Worm (Caenorhabditis elegans) whole organism, L4 larva: ENCODE data around the gene sra-6.
A peak's percentile ranks its signal among the peaks of the same experiment; 100 is the strongest.

Source experiments
- D1046.2 ChIP-seq: fragments of 200-800 bp; sonication (Bioruptor generic); IDR thresholded peaks from 2 replicates; pipeline ENCODE4 v1.3.6; 2022; ENCODE audit warnings: missing genetic modification characterization, missing compliant biosample characterization
- F26F4.8 ChIP-seq: fragments of 200-800 bp; sonication (Bioruptor generic); conservative IDR thresholded peaks from 2 replicates; pipeline ENCODE4 v1.3.6; 2022; ENCODE audit warnings: missing genetic modification characterization, missing compliant biosample characterization
- F37D6.2 ChIP-seq: sonication (generic microtip); optimal IDR thresholded peaks from 2 replicates; lab custom pipeline; 2016; ENCODE audit warnings: mild to moderate bottlenecking, missing genetic modification characterization, missing compliant biosample characterization
- Y105C5A.15 ChIP-seq: fragments of 200-800 bp; sonication (Bioruptor generic); IDR thresholded peaks from 2 replicates; pipeline ENCODE4 v1.3.6; 2022; ENCODE audit warnings: missing genetic modification characterization, missing compliant biosample characterization
- Y48G9A.11 ChIP-seq: fragments of 200-800 bp; sonication (Bioruptor generic); IDR thresholded peaks from 2 replicates; pipeline ENCODE4 v1.3.6; 2022; ENCODE audit warnings: missing genetic modification reagents, missing genetic modification characterization, missing compliant biosample characterization
- aha-1 ChIP-seq: fragments of 150-350 bp; peaks from one replicate; lab custom pipeline; 2014; ENCODE audit warnings: missing biosample characterization, missing genetic modification characterization
- aly-2 ChIP-seq: sonication (generic microtip); optimal IDR thresholded peaks from 2 replicates; lab custom pipeline; 2018; ENCODE audit warnings: missing biosample characterization, missing genetic modification characterization
- ama-1 ChIP-seq: fragments of 150-350 bp; optimal IDR thresholded peaks from 2 replicates; lab custom pipeline; 2014; ENCODE audit warnings: inconsistent platforms, mixed read lengths
- attf-4 ChIP-seq: sonication (generic microtip); optimal IDR thresholded peaks from 3 replicates; lab custom pipeline; 2017; ENCODE audit warnings: missing biosample characterization, missing genetic modification characterization
- ceh-44 ChIP-seq: fragments of 200-800 bp; sonication (Bioruptor generic); IDR thresholded peaks from 2 replicates; pipeline ENCODE4 v1.3.6; 2022; ENCODE audit warnings: missing genetic modification reagents, missing genetic modification characterization, missing compliant biosample characterization
- ceh-82 ChIP-seq: sonication (generic microtip); optimal IDR thresholded peaks from 2 replicates; lab custom pipeline; 2017; ENCODE audit warnings: missing biosample characterization, missing genetic modification characterization
- cey-2 ChIP-seq: sonication (generic microtip); optimal IDR thresholded peaks from 3 replicates; lab custom pipeline; 2017; ENCODE audit warnings: missing genetic modification characterization, mild to moderate bottlenecking, missing compliant biosample characterization, antibody characterized with exemption, borderline replicate concordance; ENCODE audit not compliant: insufficient read depth
- daf-12 ChIP-seq: fragments of 150-350 bp; optimal IDR thresholded peaks from 2 replicates; lab custom pipeline; 2014; ENCODE audit warnings: missing biosample characterization, missing genetic modification reagents, missing genetic modification characterization
- daf-16 ChIP-seq, 3 experiments: sonication (generic microtip); optimal IDR thresholded peaks; 2 replicates each; lab custom pipeline; 2016 to 2017; ENCODE audit warnings: missing genetic modification characterization in 3 of 3, missing genetic modification reagents in 3 of 3, mild to moderate bottlenecking in 2 of 3, missing compliant biosample characterization in 2 of 3, missing biosample characterization in 1 of 3, moderate library complexity in 1 of 3
- daf-19 ChIP-seq: fragments of 200-800 bp; sonication (Bioruptor generic); conservative IDR thresholded peaks from 2 replicates; pipeline ENCODE4 v1.3.6; 2022; ENCODE audit warnings: missing genetic modification characterization, missing compliant biosample characterization
- daf-8 ChIP-seq: fragments of 200-800 bp; sonication (Bioruptor generic); IDR thresholded peaks from 2 replicates; pipeline ENCODE4 v1.3.6; 2022; ENCODE audit warnings: missing genetic modification characterization, missing compliant biosample characterization
- dmd-9 ChIP-seq: fragments of 200-800 bp; sonication (Bioruptor generic); IDR thresholded peaks from 2 replicates; pipeline ENCODE4 v1.3.6; 2022; ENCODE audit warnings: missing genetic modification reagents, missing genetic modification characterization, missing compliant biosample characterization
- duxl-1 ChIP-seq: sonication (generic microtip); optimal IDR thresholded peaks from 2 replicates; lab custom pipeline; 2016; ENCODE audit warnings: mild to moderate bottlenecking, missing genetic modification characterization, moderate library complexity, missing compliant biosample characterization; ENCODE audit not compliant: poor library complexity
- gei-8 ChIP-seq: fragments of 200-800 bp; sonication (Bioruptor generic); optimal IDR thresholded peaks from 2 replicates; lab custom pipeline; 2018; ENCODE audit warnings: mild to moderate bottlenecking, missing genetic modification characterization, missing compliant biosample characterization
- hif-1 ChIP-seq, 2 experiments: sonication (generic microtip); optimal IDR thresholded peaks; 2 replicates each; lab custom pipeline; 2016 to 2017; ENCODE audit warnings: missing compliant biosample characterization in 2 of 2, missing genetic modification characterization in 2 of 2, missing genetic modification reagents in 2 of 2, missing genotype in 2 of 2, mild to moderate bottlenecking in 1 of 2
- hlh-11 ChIP-seq: fragments of 200-800 bp; sonication (Bioruptor generic); optimal IDR thresholded peaks from 2 replicates; lab custom pipeline; 2018; ENCODE audit warnings: mild to moderate bottlenecking, missing genetic modification characterization, missing compliant biosample characterization
- hmg-1.1 ChIP-seq: fragments of 200-800 bp; sonication (Bioruptor generic); IDR thresholded peaks from 2 replicates; pipeline ENCODE4 v1.3.6; 2022; ENCODE audit warnings: missing genetic modification reagents, missing genetic modification characterization, missing compliant biosample characterization
- jun-1 ChIP-seq: fragments of 150-350 bp; optimal IDR thresholded peaks from 2 replicates; lab custom pipeline; 2014; ENCODE audit warnings: missing biosample characterization, missing genetic modification reagents, missing genetic modification characterization
- lim-7 ChIP-seq: fragments of 200-800 bp; sonication (Bioruptor generic); IDR thresholded peaks from 2 replicates; pipeline ENCODE4 v1.3.6; 2022; ENCODE audit warnings: missing genetic modification characterization, missing compliant biosample characterization
- lin-29 ChIP-seq: fragments of 200-800 bp; sonication (Bioruptor generic); IDR thresholded peaks from 2 replicates; pipeline ENCODE4 v1.3.6; 2022; ENCODE audit warnings: missing genetic modification reagents, missing genetic modification characterization, missing compliant biosample characterization
- mdl-1 ChIP-seq, 2 experiments: fragments of 150-350 bp in 1 of 2; sonication (generic microtip) in 1 of 2; optimal IDR thresholded peaks; 2 replicates each; lab custom pipeline; 2014 to 2017; ENCODE audit warnings: missing biosample characterization in 2 of 2, missing genetic modification characterization in 2 of 2
- mxl-2 ChIP-seq: fragments of 200-800 bp; sonication (Bioruptor generic); conservative IDR thresholded peaks from 2 replicates; pipeline ENCODE4 v1.3.6; 2022; ENCODE audit warnings: missing genetic modification reagents, missing genetic modification characterization, missing compliant biosample characterization
- nhr-102 ChIP-seq: sonication (generic microtip); optimal IDR thresholded peaks from 2 replicates; lab custom pipeline; 2016; ENCODE audit warnings: mild to moderate bottlenecking, missing genetic modification characterization, moderate library complexity, missing compliant biosample characterization
- nhr-111 ChIP-seq: fragments of 200-800 bp; sonication (Bioruptor generic); optimal IDR thresholded peaks from 2 replicates; lab custom pipeline; 2018; ENCODE audit warnings: mild to moderate bottlenecking, missing genetic modification characterization, missing compliant biosample characterization
- nhr-237 ChIP-seq: sonication (generic microtip); optimal IDR thresholded peaks from 2 replicates; lab custom pipeline; 2017; ENCODE audit warnings: missing biosample characterization, missing genetic modification characterization
- nhr-25 ChIP-seq: sonication (generic microtip); optimal IDR thresholded peaks from 2 replicates; lab custom pipeline; 2017; ENCODE audit warnings: missing genetic modification characterization, mild to moderate bottlenecking, missing compliant biosample characterization, antibody characterized with exemption, moderate library complexity, borderline replicate concordance; ENCODE audit not compliant: insufficient read depth
- nhr-28 ChIP-seq: fragments of 150-350 bp; optimal IDR thresholded peaks from 2 replicates; lab custom pipeline; 2014; ENCODE audit warnings: missing biosample characterization, missing genetic modification characterization
- nhr-48 ChIP-seq: sonication (generic microtip); optimal IDR thresholded peaks from 2 replicates; lab custom pipeline; 2016; ENCODE audit warnings: mild to moderate bottlenecking, missing genetic modification characterization, missing compliant biosample characterization
- nhr-76 ChIP-seq: fragments of 150-350 bp; optimal IDR thresholded peaks from 2 replicates; lab custom pipeline; 2014; ENCODE audit warnings: missing biosample characterization, missing genetic modification characterization
- nhr-77 ChIP-seq: fragments of 150-350 bp; optimal IDR thresholded peaks from 2 replicates; lab custom pipeline; 2014; ENCODE audit warnings: missing biosample characterization, missing genetic modification characterization
- php-3 ChIP-seq: fragments of 200-800 bp; sonication (Bioruptor generic); IDR thresholded peaks from 2 replicates; pipeline ENCODE4 v1.3.6; 2022; ENCODE audit warnings: missing genetic modification reagents, missing genetic modification characterization, missing compliant biosample characterization
- rbr-2 ChIP-seq: sonication (generic microtip); optimal IDR thresholded peaks from 2 replicates; lab custom pipeline; 2016; ENCODE audit warnings: missing genotype, missing genetic modification characterization, missing compliant biosample characterization
- sdz-12 ChIP-seq: fragments of 200-800 bp; sonication (Bioruptor generic); optimal IDR thresholded peaks from 2 replicates; lab custom pipeline; 2018; ENCODE audit warnings: mild to moderate bottlenecking, missing genetic modification characterization, missing compliant biosample characterization
- snpc-4 ChIP-seq: fragments of 150-350 bp; optimal IDR thresholded peaks from 2 replicates; lab custom pipeline; 2014; ENCODE audit warnings: missing biosample characterization, missing genetic modification characterization
- unc-130 ChIP-seq: sonication (generic microtip); optimal IDR thresholded peaks from 2 replicates; lab custom pipeline; 2016; ENCODE audit warnings: missing genetic modification reagents, missing genetic modification characterization, missing compliant biosample characterization
- unc-39 ChIP-seq: sonication (generic microtip); optimal IDR thresholded peaks from 2 replicates; lab custom pipeline; 2017; ENCODE audit warnings: missing biosample characterization, missing genetic modification characterization
- zip-11 ChIP-seq: fragments of 200-800 bp; sonication (Bioruptor generic); IDR thresholded peaks from 2 replicates; pipeline ENCODE4 v1.3.6; 2022; ENCODE audit warnings: missing genetic modification characterization, missing compliant biosample characterization
- zip-2 ChIP-seq: fragments of 150-350 bp; optimal IDR thresholded peaks from 2 replicates; lab custom pipeline; 2014; ENCODE audit warnings: missing biosample characterization, missing genetic modification characterization
- ztf-11 ChIP-seq: fragments of 150-350 bp; optimal IDR thresholded peaks from 2 replicates; lab custom pipeline; 2014; ENCODE audit warnings: missing biosample characterization, missing genetic modification characterization
- ztf-7 ChIP-seq: fragments of 150-350 bp; optimal IDR thresholded peaks from 2 replicates; lab custom pipeline; 2014; ENCODE audit warnings: missing biosample characterization, missing genetic modification characterization

sra-6 gene

DNA sequence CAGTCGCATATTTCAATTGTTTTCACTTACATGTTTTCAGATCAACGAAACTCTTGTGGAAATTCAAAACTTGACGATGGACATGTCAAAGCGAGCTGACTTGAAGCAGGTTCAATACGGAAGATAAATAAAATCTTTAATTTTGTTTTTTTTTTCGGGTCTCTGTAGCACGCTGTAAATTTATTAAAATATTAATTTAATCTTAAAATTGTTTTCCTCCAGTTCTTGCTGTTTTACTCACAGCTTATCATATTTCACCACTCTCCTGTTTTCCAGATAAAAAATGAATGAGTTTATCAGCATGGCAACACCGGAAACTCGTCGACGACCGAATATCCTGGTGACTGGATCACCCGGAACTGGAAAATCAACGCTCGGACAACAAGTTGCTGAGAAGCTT lies 45.8 kb upstream of the sra-6 start, which contains the start of gene E02H1.6:
Gene E02H1.6 (plus strand): TSS at position 301 of the 400 bp plus-strand sequence.
- no peak for TF ChIP-seq ama-1 (lab: Kevin White, UChicago)
- no peak for TF ChIP-seq ztf-11 (tag; lab: Kevin White, UChicago)
- no peak for TF ChIP-seq attf-4 (tag; lab: Kevin White, UChicago)
- TF ChIP-seq nhr-48 (tag; lab: Kevin White, UChicago) = no peak

ce11 chrII:9594924-9595323 lies 44.3 kb upstream of the sra-6 start, which contains the start of gene E02H1.5:
E02H1.5 (plus strand) TSS chrII:9595224.
- TF ChIP-seq rbr-2 (no peak), ceh-44 (no peak), nhr-111 (GFP tag; lab: Kevin White, UChicago) (no peak), daf-12 (tag; lab: Kevin White, UChicago) (no peak), hmg-1.1 (GFP tag; lab: Robert Waterston, UW) (no peak), unc-130 (GFP tag; lab: Kevin White, UChicago) (no peak), lin-29 (GFP tag; lab: Robert Waterston, UW) (no peak), hlh-11 (tag; lab: Kevin White, UChicago) (no peak), nhr-25 (tag; lab: Kevin White, UChicago) (no peak)
- TF ChIP-seq, all 104 proteins: peak for 0

DNA sequence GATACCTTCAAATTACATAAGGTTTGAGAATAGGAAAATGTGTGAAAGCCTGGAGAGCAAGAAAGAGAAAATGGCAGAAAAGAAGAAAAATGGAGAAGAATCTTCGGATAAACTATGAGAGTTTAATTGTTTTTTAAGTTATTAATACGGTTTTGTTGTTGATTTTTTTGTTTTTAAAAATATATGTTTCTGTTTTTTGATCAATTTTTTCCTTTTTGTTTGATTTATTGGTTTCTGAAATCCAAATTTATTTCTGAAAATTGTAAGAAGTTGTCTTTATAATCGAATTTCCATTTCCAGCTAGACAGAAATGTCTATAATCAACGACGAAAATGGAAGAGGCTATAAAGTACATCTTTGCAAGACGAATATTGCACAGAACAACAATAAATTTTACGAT lies 42.1 kb upstream of the sra-6 start, which contains the start of gene parp-2:
Gene parp-2 (plus strand): TSS at position 301 of the 400 bp plus-strand sequence.
- TF ChIP-seq daf-8 (GFP tag; lab: Robert Waterston, UW) (no peak), nhr-28 (no peak), nhr-102 (no peak), hmg-1.1 (GFP tag; lab: Robert Waterston, UW) (no peak), daf-12 (tag; lab: Kevin White, UChicago) (no peak)

DNA sequence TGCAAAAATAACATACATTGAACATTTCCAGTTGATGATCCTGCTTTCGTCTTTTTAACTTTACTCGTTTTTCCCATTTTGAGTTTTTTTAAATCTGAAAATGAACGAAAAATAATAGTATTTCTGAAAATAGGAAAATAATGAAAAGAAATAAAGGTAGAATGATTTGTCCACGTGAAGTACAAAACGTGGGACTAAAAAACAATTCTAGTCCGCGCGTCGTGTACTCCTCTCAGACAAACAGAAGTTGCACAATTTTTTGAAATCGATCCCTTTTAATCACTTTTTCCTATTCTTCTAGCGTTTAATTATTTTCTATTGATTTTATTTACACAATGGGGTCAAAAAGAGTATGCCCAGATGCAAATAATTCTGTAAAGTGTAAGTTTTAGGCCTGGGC lies 40.5 kb upstream of the sra-6 start, which contains the start of the genes E02H1.1 and tag-124:
Gene E02H1.1 (minus strand): TSS at position 94 of the 400 bp plus-strand sequence.
Gene tag-124 (plus strand): TSS at position 222 of the 400 bp plus-strand sequence.
- TF ChIP-seq rbr-2 (peak; percentile 46), lim-7 (no peak), mdl-1 (tag; optimal IDR thresholded peaks at IDR 0.05; lab: Kevin White, UChicago) (no peak), aly-2 (tag; lab: Kevin White, UChicago) (no peak), nhr-77 (tag; lab: Kevin White, UChicago) (no peak), jun-1 (tag; lab: Kevin White, UChicago) (no peak), zip-11 (GFP tag; lab: Robert Waterston, UW) (no peak), lin-29 (GFP tag; lab: Robert Waterston, UW) (no peak), nhr-76 (tag; lab: Kevin White, UChicago) (no peak), php-3 (no peak), mxl-2 (GFP tag; lab: Robert Waterston, UW) (no peak), Y105C5A.15 (GFP tag; lab: Robert Waterston, UW) (no peak), ztf-7 (no peak), daf-19 (GFP tag; lab: Robert Waterston, UW) (no peak), D1046.2 (no peak), aha-1 (tag; lab: Kevin White, UChicago) (peak; percentile 49), dmd-9 (GFP tag; lab: Robert Waterston, UW) (peak; percentile 93), ceh-82 (no peak), unc-39 (tag; lab: Kevin White, UChicago) (no peak), duxl-1 (peak; percentile 86), sdz-12 (GFP tag; lab: Kevin White, UChicago) (no peak), zip-2 (tag; lab: Kevin White, UChicago) (peak; percentile 78), daf-16 (GFP tag; optimal IDR thresholded peaks at IDR 0.05; lab: Kevin White, UChicago) (peak in 1 of 2 experiments; percentile 11), daf-16 (tag; optimal IDR thresholded peaks at IDR 0.05; lab: Kevin White, UChicago) (peak; percentile 23), cey-2 (tag; lab: Kevin White, UChicago) (no peak), daf-12 (tag; lab: Kevin White, UChicago) (no peak), snpc-4 (no peak), gei-8 (GFP tag; lab: Kevin White, UChicago) (no peak), Y48G9A.11 (GFP tag; lab: Robert Waterston, UW) (peak; percentile 70; the same call in 1 of the 2 replicates), nhr-25 (tag; lab: Kevin White, UChicago) (no peak), hif-1 (tag; optimal IDR thresholded peaks at IDR 0.05; lab: Kevin White, UChicago) (peak in 1 of 2 experiments; percentile 90), F37D6.2 (tag; lab: Kevin White, UChicago) (no peak), F26F4.8 (no peak), nhr-237 (tag; lab: Kevin White, UChicago) (no peak)
